Worm (Caenorhabditis elegans): ENCODE data around the gene C50F4.6.

C50F4.6 gene

ce11 chrV:9584263-9584662 is 38.4 kb downstream of the C50F4.6 start:
- peak in 1 of 2 experiments; percentile 62 for TF ChIP-seq unc-62 (GFP tag; optimal IDR thresholded peaks at IDR 0.05 in 1 of 2)
- TF ChIP-seq unc-62 (tag; optimal IDR thresholded peaks at IDR 0.05) = no peak
- no peak for TF ChIP-seq unc-39 (tag; optimal IDR thresholded peaks at IDR 0.05)
- TF ChIP-seq aha-1 (tag) = peak; percentile 13
- TF ChIP-seq daf-12 (tag; optimal IDR thresholded peaks at IDR 0.05) = no peak
- no peak for TF ChIP-seq gei-8 (GFP tag; optimal IDR thresholded peaks at IDR 0.05)
- no peak for TF ChIP-seq hlh-30 (tag; optimal IDR thresholded peaks at IDR 0.05; ENCODE audit: insufficient read depth)
- TF ChIP-seq set-16 (GFP tag; IDR thresholded peaks at IDR 0.05) = no peak
- TF ChIP-seq ceh-20 (GFP tag; IDR thresholded peaks at IDR 0.05) = no peak
- TF ChIP-seq tra-1 (GFP tag; IDR thresholded peaks at IDR 0.05) = no peak
- no peak for TF ChIP-seq dmd-8 (GFP tag; IDR thresholded peaks at IDR 0.05)
- TF ChIP-seq mdt-29 (GFP tag; IDR thresholded peaks at IDR 0.05) = no peak

DNA sequence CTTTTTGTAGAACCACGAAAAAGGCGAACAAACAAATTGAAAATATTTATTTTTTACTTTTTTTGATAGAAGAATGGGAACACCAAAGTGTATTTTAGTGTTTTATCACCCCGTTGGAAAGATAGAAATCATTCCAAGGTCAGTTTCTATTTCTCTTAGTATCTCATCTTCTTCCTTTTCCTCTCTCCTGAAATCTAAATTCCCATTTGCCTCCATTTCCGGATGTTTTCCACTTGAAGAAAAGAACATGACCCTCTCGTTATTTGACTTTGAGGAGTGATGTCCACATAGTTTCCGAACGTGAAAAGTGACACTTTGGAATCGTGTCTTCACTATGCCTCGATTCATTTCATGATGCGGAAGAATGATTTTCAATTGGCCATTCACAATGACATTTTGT is 41.7 kb downstream of the C50F4.6 start:
- TF ChIP-seq aha-1 (tag) (peak; percentile 94), sdz-12 (GFP tag; optimal IDR thresholded peaks at IDR 0.05) (no peak), nhr-76 (tag; optimal IDR thresholded peaks at IDR 0.05) (no peak)

ce11 chrV:9588574-9588973 is 42.7 kb downstream of the C50F4.6 start:
- TF ChIP-seq nhr-28 (tag; optimal IDR thresholded peaks at IDR 0.05) (peak; percentile 44), mxl-2 (GFP tag; conservative IDR thresholded peaks at IDR 0.05) (no peak)

DNA sequence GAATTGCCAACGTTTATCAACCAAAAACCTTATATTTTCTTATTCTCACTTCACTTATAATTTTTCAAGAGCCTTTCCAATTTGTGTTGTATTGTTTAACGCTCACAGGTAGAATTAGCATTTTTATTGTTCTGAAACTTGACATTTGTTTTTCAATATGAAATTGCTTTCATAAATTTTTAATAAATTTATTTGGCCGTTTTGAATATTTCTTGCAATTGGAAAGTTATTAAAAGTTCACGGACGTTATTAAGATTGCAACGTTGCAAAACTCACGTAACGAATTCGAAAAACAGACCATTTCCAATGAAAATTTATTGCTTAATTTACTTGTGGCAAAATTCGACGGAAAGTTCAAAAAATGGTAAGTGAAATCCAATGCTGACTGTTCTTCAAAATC is 44.4 kb downstream of the C50F4.6 start, which contains the start of gene K09G1.2:
K09G1.2 (plus strand) TSS at position 301 of the 400 bp plus-strand sequence.
- no peak for TF ChIP-seq ZK337.2 (GFP tag; IDR thresholded peaks at IDR 0.05)

Measured in whole organism, L4 larva.